Fruit fly (Drosophila melanogaster) whole organism, pupa: Measurements from ENCODE around the gene Vdup1.
A peak's percentile ranks its signal among the peaks of the same experiment; 100 is the strongest.

Experiments used
- CG10348 ChIP-seq: fragments of 200-800 bp; sonication (Bioruptor generic); IDR thresholded peaks from 2 replicates; pipeline ENCODE4 v1.3.6; 2022; ENCODE audit warnings: missing biosample characterization, missing genetic modification characterization
- CG12605 ChIP-seq: fragments of 200-800 bp; sonication (Bioruptor generic); IDR thresholded peaks from 2 replicates; pipeline ENCODE4 v1.3.6; 2022; ENCODE audit warnings: missing biosample characterization, missing genetic modification characterization
- CG13204 ChIP-seq: fragments of 200-800 bp; sonication (Bioruptor generic); optimal IDR thresholded peaks from 2 replicates; lab custom pipeline; 2018; ENCODE audit warnings: missing biosample characterization, mild to moderate bottlenecking, missing genetic modification characterization, moderate library complexity
- CG14655 ChIP-seq: fragments of 200-800 bp; sonication (Bioruptor generic); optimal IDR thresholded peaks from 3 replicates; lab custom pipeline; 2017; ENCODE audit warnings: mild to moderate bottlenecking, missing biosample characterization, missing genetic modification reagents, missing genetic modification characterization
- CG15710 ChIP-seq: fragments of 200-800 bp; sonication (Bioruptor generic); optimal IDR thresholded peaks from 2 replicates; lab custom pipeline; 2018; ENCODE audit warnings: missing biosample characterization, mild to moderate bottlenecking, missing genetic modification characterization, moderate library complexity
- CG17806 ChIP-seq: fragments of 200-800 bp; sonication (Bioruptor generic); optimal IDR thresholded peaks from 2 replicates; lab custom pipeline; 2018; ENCODE audit warnings: missing biosample characterization, mild to moderate bottlenecking, missing genetic modification characterization, moderate library complexity
- CG32121 ChIP-seq: fragments of 200-800 bp; sonication (Bioruptor generic); IDR thresholded peaks from 2 replicates; pipeline ENCODE4 v1.3.6; 2022; ENCODE audit warnings: missing biosample characterization, missing genetic modification characterization
- CG34367 ChIP-seq: fragments of 200-800 bp; sonication (Bioruptor generic); optimal IDR thresholded peaks from 2 replicates; lab custom pipeline; 2018; ENCODE audit warnings: missing biosample characterization, mild to moderate bottlenecking, missing genetic modification characterization
- CG4496 ChIP-seq: fragments of 200-800 bp; sonication (Bioruptor generic); IDR thresholded peaks from 3 replicates; pipeline ENCODE4 v1.3.6; 2022; ENCODE audit warnings: missing biosample characterization, missing genetic modification characterization
- CG8159 ChIP-seq: fragments of 200-800 bp; sonication (Bioruptor generic); optimal IDR thresholded peaks from 3 replicates; lab custom pipeline; 2018; ENCODE audit warnings: missing biosample characterization, mild to moderate bottlenecking, missing genetic modification characterization, moderate library complexity
- CG8301 ChIP-seq: fragments of 200-800 bp; sonication (Bioruptor generic); optimal IDR thresholded peaks from 2 replicates; lab custom pipeline; 2018; ENCODE audit warnings: missing biosample characterization, mild to moderate bottlenecking, missing genetic modification characterization
- CG9948 ChIP-seq: fragments of 200-800 bp; sonication (Bioruptor generic); optimal IDR thresholded peaks from 2 replicates; lab custom pipeline; 2018; ENCODE audit warnings: missing biosample characterization, mild to moderate bottlenecking, missing genetic modification characterization, moderate library complexity
- D1 ChIP-seq: fragments of 200-800 bp; sonication (Bioruptor generic); optimal IDR thresholded peaks from 2 replicates; lab custom pipeline; 2018; ENCODE audit warnings: missing biosample characterization, mild to moderate bottlenecking, missing genetic modification characterization, moderate library complexity
- EcR ChIP-seq: fragments of 200-800 bp; sonication (Bioruptor generic); optimal IDR thresholded peaks from 3 replicates; lab custom pipeline; 2019; ENCODE audit warnings: missing biosample characterization, missing genetic modification characterization, mild to moderate bottlenecking, moderate library complexity, missing genetic modification reagents
- Ets98B ChIP-seq: fragments of 200-800 bp; sonication (Bioruptor generic); IDR thresholded peaks from 2 replicates; pipeline ENCODE4 v1.3.6; 2022; ENCODE audit warnings: missing biosample characterization, missing genetic modification characterization
- Pif1A ChIP-seq: fragments of 200-800 bp; sonication (Bioruptor generic); optimal IDR thresholded peaks from 3 replicates; lab custom pipeline; 2016; ENCODE audit warnings: missing biosample characterization, missing genetic modification characterization
- Pif1B ChIP-seq: fragments of 200-800 bp; sonication (Bioruptor generic); optimal IDR thresholded peaks from 3 replicates; lab custom pipeline; 2016; ENCODE audit warnings: missing biosample characterization, missing genetic modification characterization
- Snoo ChIP-seq: fragments of 200-800 bp; sonication (Bioruptor generic); optimal IDR thresholded peaks from 3 replicates; lab custom pipeline; 2017; ENCODE audit warnings: missing biosample characterization, mild to moderate bottlenecking, missing genetic modification characterization, inconsistent platforms
- fd96Ca ChIP-seq: fragments of 200-800 bp; sonication (Bioruptor generic); IDR thresholded peaks from 3 replicates; pipeline ENCODE4 v1.3.6; 2022; ENCODE audit warnings: missing biosample characterization, missing genetic modification characterization
- gl ChIP-seq: fragments of 200-800 bp; sonication (Bioruptor generic); optimal IDR thresholded peaks from 2 replicates; lab custom pipeline; 2018; ENCODE audit warnings: missing biosample characterization, mild to moderate bottlenecking, missing genetic modification characterization
- rn ChIP-seq: fragments of 200-800 bp; sonication (Bioruptor generic); IDR thresholded peaks from 2 replicates; pipeline ENCODE4 v1.3.6; 2022; ENCODE audit warnings: missing biosample characterization, missing genetic modification characterization

Vdup1 gene

DNA sequence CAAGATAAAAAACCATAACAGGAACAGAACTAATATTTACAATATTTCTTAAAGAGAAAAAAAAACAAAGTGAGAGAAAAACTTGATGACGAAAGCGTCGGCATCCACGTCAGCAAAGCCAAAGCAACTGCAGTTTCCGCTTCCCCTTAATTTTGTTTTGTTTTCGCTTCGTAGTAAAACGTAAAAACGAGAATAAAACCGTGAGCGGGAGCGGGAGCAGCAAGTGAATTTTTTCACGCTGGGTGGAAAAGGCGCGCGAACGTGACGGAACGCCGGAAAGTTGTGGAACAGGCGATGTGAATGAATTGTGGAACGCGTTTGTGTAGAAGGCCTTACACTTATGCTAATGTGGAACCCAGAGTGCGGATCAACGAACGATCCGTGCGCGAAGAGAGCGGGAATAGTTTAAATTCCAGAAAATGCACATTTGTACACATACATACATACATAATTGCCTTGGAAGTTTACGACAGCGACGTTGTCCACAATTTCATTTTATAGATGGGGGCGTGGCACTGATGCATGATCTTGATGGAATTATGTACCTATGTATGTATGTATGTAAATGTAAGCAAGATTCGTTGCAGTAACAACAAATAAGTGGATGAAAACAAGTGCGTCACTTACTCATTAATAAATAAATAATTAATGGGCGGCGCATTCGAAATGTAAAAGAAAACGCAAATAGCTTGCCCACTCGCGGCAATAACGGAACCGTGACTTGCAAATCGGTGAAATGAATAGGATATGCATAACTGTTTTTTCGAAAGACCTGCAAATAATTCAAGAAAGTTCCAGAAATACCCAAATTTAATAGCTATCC lies 50.3 kb downstream of the Vdup1 start:
- TF ChIP-seq CG15710 (tag; lab: Kevin White, UChicago) (no peak), Ets98B (peak; percentile 29; the same call in 1 of the 2 replicates), CG9948 (tag; lab: Kevin White, UChicago) (no peak), Pif1B (GFP tag; lab: Kevin White, UChicago) (peak; percentile 29), CG12605 (GFP tag; lab: Robert Waterston, UW) (peak; percentile 41; the same call in 1 of the 2 replicates), CG8159 (tag; lab: Kevin White, UChicago) (no peak), gl (tag; lab: Kevin White, UChicago) (no peak), Pif1A (GFP tag; lab: Kevin White, UChicago) (no peak), D1 (peak; percentile 33), EcR (GFP tag; lab: Kevin White, UChicago) (peak; percentile 96), CG34367 (tag; lab: Kevin White, UChicago) (no peak), CG17806 (tag; lab: Kevin White, UChicago) (no peak), CG10348 (GFP tag; lab: Robert Waterston, UW) (no peak), fd96Ca (GFP tag; lab: Robert Waterston, UW) (no peak; the same call in 2 of the 3 replicates), CG14655 (GFP tag; lab: Kevin White, UChicago) (no peak), CG8301 (tag; lab: Kevin White, UChicago) (no peak), rn (no peak), CG4496 (GFP tag; lab: Robert Waterston, UW) (peak; percentile 75), Snoo (no peak), CG13204 (GFP tag; lab: Kevin White, UChicago) (peak; percentile 74), CG32121 (0 out of 2 replicates have a peak, but pooled peaks have one; percentile 32)
- TF ChIP-seq, all 21 proteins: peak for 8

DNA sequence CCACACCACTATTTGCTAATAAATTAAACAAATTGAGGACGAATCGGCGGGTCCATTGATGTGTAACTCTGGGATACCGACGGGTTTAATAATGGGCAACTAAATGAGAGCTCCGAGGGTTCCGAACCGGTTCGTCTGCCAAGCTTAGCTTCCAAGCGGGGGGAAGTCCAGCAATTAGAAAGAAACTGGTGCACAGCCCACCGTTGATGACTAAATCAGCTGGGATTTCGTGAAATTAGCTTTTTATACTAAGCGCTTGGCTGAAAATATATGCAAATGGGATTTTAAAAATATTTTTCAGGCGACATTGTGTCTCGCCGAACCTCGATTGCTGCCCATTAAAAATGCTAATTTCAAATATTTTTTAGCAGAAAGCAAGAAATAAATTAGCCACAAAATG lies 51.3 kb downstream of the Vdup1 start:
- TF ChIP-seq CG13204 (GFP tag; lab: Kevin White, UChicago) (no peak), CG15710 (tag; lab: Kevin White, UChicago) (no peak), CG9948 (tag; lab: Kevin White, UChicago) (no peak), CG34367 (tag; lab: Kevin White, UChicago) (no peak), gl (tag; lab: Kevin White, UChicago) (no peak), Pif1B (GFP tag; lab: Kevin White, UChicago) (no peak)
